In the genomic region with DNA sequence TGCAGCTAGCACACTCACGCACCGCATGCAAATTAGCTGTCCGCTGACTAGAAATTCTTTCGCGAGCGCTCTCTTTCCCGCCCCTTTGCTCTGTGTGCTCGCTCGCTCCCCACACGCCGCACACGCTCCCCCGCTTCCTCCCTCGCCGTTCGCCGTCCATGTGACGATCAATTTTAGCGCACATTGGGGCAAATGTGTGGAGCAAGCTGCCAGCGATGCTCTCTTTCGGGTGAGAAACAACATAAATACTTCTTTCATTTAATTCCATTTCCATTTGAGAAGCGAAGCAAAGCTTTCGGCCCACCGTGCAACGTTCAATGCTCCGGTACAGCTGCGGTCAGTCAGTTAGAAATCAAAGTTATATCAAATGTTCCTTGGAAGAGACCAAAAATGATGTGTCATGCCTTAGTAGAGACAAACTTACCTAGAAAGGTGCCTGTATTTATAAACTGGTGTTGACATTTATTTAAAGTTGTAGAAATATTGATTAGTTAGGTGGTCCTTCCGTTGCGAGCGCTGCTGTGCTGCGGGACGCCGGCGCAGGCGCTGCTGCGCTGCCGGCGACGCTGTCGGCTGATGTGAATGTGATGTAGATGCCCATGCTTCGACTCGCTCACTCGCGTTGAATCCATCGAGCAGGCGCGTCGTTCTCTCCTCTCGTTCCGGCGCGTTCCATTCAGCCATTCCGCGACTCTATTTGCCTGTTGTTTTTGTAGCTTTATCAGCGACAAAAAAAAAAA, we compare ENCODE assay signal across 7 fruit fly cellular contexts.
TF ChIP-seq lines count a peak whose summit lies in the region.

No protein-coding gene starts in this region.

- peak; percentile 23 to 40 for TF ChIP-seq CTCF in S2 (optimal IDR thresholded peaks at IDR 0.05; lab: Kevin White, UChicago)
- peak; percentile 87 for TF ChIP-seq CTCF in whole organism, embryonic (GFP tag; optimal IDR thresholded peaks at IDR 0.05; lab: Kevin White, UChicago)

TF ChIP-seq in whole organism, 6 proteins besides CTCF, POLR2A, EP300 and RAD21:
- TF ChIP-seq pan (optimal IDR thresholded peaks at IDR 0.05; lab: Kevin White, UChicago) (no peak), CG8478 (optimal IDR thresholded peaks at IDR 0.05; lab: Kevin White, UChicago) (no peak), usp (GFP tag; optimal IDR thresholded peaks at IDR 0.05; lab: Kevin White, UChicago) (no peak), Dll (optimal IDR thresholded peaks at IDR 0.05; lab: Kevin White, UChicago) (peak; percentile 63), psq (optimal IDR thresholded peaks at IDR 0.05; lab: Kevin White, UChicago) (no peak), EcR (GFP tag; optimal IDR thresholded peaks at IDR 0.05; lab: Kevin White, UChicago) (peak; percentile 91 to 98)

TF ChIP-seq in whole organism, adult, 20 proteins besides CTCF, POLR2A, EP300 and RAD21 (continues in another document):
- peak; percentile 84 for TF ChIP-seq Mnt (GFP tag; optimal IDR thresholded peaks at IDR 0.05; lab: Kevin White, UChicago)
- TF ChIP-seq CG7101 (tag; optimal IDR thresholded peaks at IDR 0.05; lab: Kevin White, UChicago), result peak; percentile 94
- peak; percentile 95 for TF ChIP-seq bab1 (GFP tag; optimal IDR thresholded peaks at IDR 0.05; lab: Kevin White, UChicago)
- peak; percentile 49 for TF ChIP-seq toe (GFP tag; optimal IDR thresholded peaks at IDR 0.05; lab: Kevin White, UChicago)
- TF ChIP-seq CG33017 (tag; optimal IDR thresholded peaks at IDR 0.05; lab: Kevin White, UChicago), result peak; percentile 88
- TF ChIP-seq tj (GFP tag; optimal IDR thresholded peaks at IDR 0.05; lab: Kevin White, UChicago), result peak; percentile 83
- TF ChIP-seq CG14711 (tag; optimal IDR thresholded peaks at IDR 0.05; lab: Kevin White, UChicago), result peak; percentile 88
- peak; percentile 89 for TF ChIP-seq CG5204 (GFP tag; optimal IDR thresholded peaks at IDR 0.05; lab: Kevin White, UChicago)
- peak; percentile 83 for TF ChIP-seq pad (GFP tag; optimal IDR thresholded peaks at IDR 0.05; lab: Kevin White, UChicago)
- TF ChIP-seq CG11617 (GFP tag; optimal IDR thresholded peaks at IDR 0.05; lab: Kevin White, UChicago), result peak; percentile 95
- peak; percentile 84 for TF ChIP-seq CG1620 (GFP tag; optimal IDR thresholded peaks at IDR 0.05; lab: Kevin White, UChicago)
- TF ChIP-seq Crg-1 (GFP tag; optimal IDR thresholded peaks at IDR 0.05; lab: Kevin White, UChicago), result peak; percentile 66
- peak; percentile 93 for TF ChIP-seq Hr96 (GFP tag; optimal IDR thresholded peaks at IDR 0.05; lab: Kevin White, UChicago)
- TF ChIP-seq cnc (optimal IDR thresholded peaks at IDR 0.05; lab: Kevin White, UChicago), result no peak
- TF ChIP-seq cic (GFP tag; optimal IDR thresholded peaks at IDR 0.05; lab: Kevin White, UChicago), result peak; percentile 69

TF ChIP-seq in whole organism, embryonic, 481 proteins besides CTCF, POLR2A, EP300 and RAD21 (continues in another document):
- TF ChIP-seq mld (GFP tag; IDR thresholded peaks at IDR 0.05; lab: Robert Waterston, UW; ENCODE audit: partially characterized antibody) (peak; percentile 60; the same call in 1 of the 3 replicates), Lpt (GFP tag; optimal IDR thresholded peaks at IDR 0.05; lab: Kevin White, UChicago) (no peak), gfzf (GFP tag; optimal IDR thresholded peaks at IDR 0.05; lab: Kevin White, UChicago) (peak; percentile 11), E2f1 (GFP tag; IDR thresholded peaks at IDR 0.05; lab: Robert Waterston, UW) (peak; percentile 96), Adf1 (GFP tag; IDR thresholded peaks at IDR 0.05; lab: Robert Waterston, UW) (peak; percentile 100), pho (GFP tag; optimal IDR thresholded peaks at IDR 0.05; lab: Kevin White, UChicago) (peak; percentile 96), Ssrp (tag; optimal IDR thresholded peaks at IDR 0.05; lab: Kevin White, UChicago) (peak; percentile 95), btn (GFP tag; optimal IDR thresholded peaks at IDR 0.05; lab: Kevin White, UChicago) (peak; percentile 95), HLH4C (GFP tag; IDR thresholded peaks at IDR 0.05; lab: Robert Waterston, UW; ENCODE audit: partially characterized antibody) (peak; percentile 41; the same call in 1 of the 3 replicates), wor (GFP tag; IDR thresholded peaks at IDR 0.05; lab: Robert Waterston, UW) (peak; percentile 95), CG3407 (GFP tag; optimal IDR thresholded peaks at IDR 0.05; lab: Kevin White, UChicago) (peak; percentile 95), CG11560 (tag; IDR thresholded peaks at IDR 0.05; lab: Robert Waterston, UW) (peak; percentile 85), CG32767 (GFP tag; IDR thresholded peaks at IDR 0.05; lab: Robert Waterston, UW) (peak; percentile 97), danr (GFP tag; IDR thresholded peaks at IDR 0.05; lab: Robert Waterston, UW) (peak; percentile 88)

TF ChIP-seq in whole organism, prepupa, 60 proteins besides CTCF, POLR2A, EP300 and RAD21 (continues in another document):
- TF ChIP-seq CG3032 (tag; optimal IDR thresholded peaks at IDR 0.05; lab: Kevin White, UChicago), result peak; percentile 96
- peak; percentile 99 for TF ChIP-seq Met (GFP tag; optimal IDR thresholded peaks at IDR 0.05; lab: Kevin White, UChicago)
- TF ChIP-seq salr (GFP tag; optimal IDR thresholded peaks at IDR 0.05; lab: Kevin White, UChicago), result peak; percentile 94 to 97
- peak; percentile 97 for TF ChIP-seq CG6808 (GFP tag; optimal IDR thresholded peaks at IDR 0.05; lab: Kevin White, UChicago)
- peak; percentile 92 for TF ChIP-seq fkh (GFP tag; optimal IDR thresholded peaks at IDR 0.05; lab: Kevin White, UChicago)
- TF ChIP-seq CG1621 (tag; optimal IDR thresholded peaks at IDR 0.05; lab: Kevin White, UChicago), result peak; percentile 98
- TF ChIP-seq Blimp-1 (GFP tag; optimal IDR thresholded peaks at IDR 0.05; lab: Kevin White, UChicago), result peak; percentile 90
- peak; percentile 96 for TF ChIP-seq CG10631 (GFP tag; optimal IDR thresholded peaks at IDR 0.05; lab: Kevin White, UChicago)
- peak; percentile 97 for TF ChIP-seq fd59A (GFP tag; optimal IDR thresholded peaks at IDR 0.05; lab: Kevin White, UChicago)
- TF ChIP-seq vri (GFP tag; optimal IDR thresholded peaks at IDR 0.05; lab: Kevin White, UChicago), result peak; percentile 94
- peak; percentile 98 for TF ChIP-seq CG31627 (GFP tag; optimal IDR thresholded peaks at IDR 0.05; lab: Kevin White, UChicago)
- TF ChIP-seq Smox (GFP tag; optimal IDR thresholded peaks at IDR 0.05; lab: Kevin White, UChicago), result peak; percentile 98
- TF ChIP-seq acj6 (GFP tag; optimal IDR thresholded peaks at IDR 0.05; lab: Kevin White, UChicago), result peak; percentile 97
- TF ChIP-seq Lpt (GFP tag; optimal IDR thresholded peaks at IDR 0.05; lab: Kevin White, UChicago), result peak; percentile 95
- TF ChIP-seq Eip78C (GFP tag; lab: Kevin White, UChicago), result peak; percentile 99
- peak; percentile 98 for TF ChIP-seq OdsH (GFP tag; optimal IDR thresholded peaks at IDR 0.05; lab: Kevin White, UChicago)

TF ChIP-seq in whole organism, pupa, 21 proteins besides CTCF, POLR2A, EP300 and RAD21 (continues in another document):
- TF ChIP-seq CG9948 (tag; optimal IDR thresholded peaks at IDR 0.05; lab: Kevin White, UChicago) (peak; percentile 96), rn (GFP tag; IDR thresholded peaks at IDR 0.05; lab: Robert Waterston, UW) (peak; percentile 82), Ets98B (GFP tag; IDR thresholded peaks at IDR 0.05; lab: Robert Waterston, UW) (peak; percentile 98), CG8301 (tag; optimal IDR thresholded peaks at IDR 0.05; lab: Kevin White, UChicago) (peak; percentile 98), D1 (tag; optimal IDR thresholded peaks at IDR 0.05; lab: Kevin White, UChicago) (peak; percentile 80), Snoo (tag; optimal IDR thresholded peaks at IDR 0.05; lab: Kevin White, UChicago) (peak; percentile 98), gl (tag; optimal IDR thresholded peaks at IDR 0.05; lab: Kevin White, UChicago) (peak; percentile 95), fd96Ca (GFP tag; IDR thresholded peaks at IDR 0.05; lab: Robert Waterston, UW) (peak; percentile 98), EcR (GFP tag; optimal IDR thresholded peaks at IDR 0.05; lab: Kevin White, UChicago) (peak; percentile 100), CG34367 (tag; optimal IDR thresholded peaks at IDR 0.05; lab: Kevin White, UChicago) (peak; percentile 97), CG14655 (GFP tag; optimal IDR thresholded peaks at IDR 0.05; lab: Kevin White, UChicago) (peak; percentile 98), CG15710 (tag; optimal IDR thresholded peaks at IDR 0.05; lab: Kevin White, UChicago) (peak; percentile 97), CG12605 (GFP tag; IDR thresholded peaks at IDR 0.05; lab: Robert Waterston, UW) (peak; percentile 97), Pif1A (GFP tag; optimal IDR thresholded peaks at IDR 0.05; lab: Kevin White, UChicago) (peak; percentile 96), CG8159 (tag; optimal IDR thresholded peaks at IDR 0.05; lab: Kevin White, UChicago) (peak; percentile 97), CG13204 (GFP tag; optimal IDR thresholded peaks at IDR 0.05; lab: Kevin White, UChicago) (peak; percentile 92), CG32121 (GFP tag; IDR thresholded peaks at IDR 0.05; lab: Robert Waterston, UW) (peak; percentile 97)

TF ChIP-seq in whole organism, wandering third instar larva, 38 proteins besides CTCF, POLR2A, EP300 and RAD21 (continues in another document):
- TF ChIP-seq HLH106 (tag; optimal IDR thresholded peaks at IDR 0.05; lab: Kevin White, UChicago) (peak; percentile 96), GATAd (GFP tag; optimal IDR thresholded peaks at IDR 0.05; lab: Kevin White, UChicago) (peak; percentile 58), rgr (GFP tag; optimal IDR thresholded peaks at IDR 0.05; lab: Kevin White, UChicago) (peak; percentile 98), jim (GFP tag; optimal IDR thresholded peaks at IDR 0.05; lab: Kevin White, UChicago) (no peak), foxo (GFP tag; optimal IDR thresholded peaks at IDR 0.05; lab: Kevin White, UChicago) (peak; percentile 86 to 98), Jra (GFP tag; optimal IDR thresholded peaks at IDR 0.05; lab: Kevin White, UChicago) (peak; percentile 85), Dfd (GFP tag; optimal IDR thresholded peaks at IDR 0.05; lab: Kevin White, UChicago) (peak; percentile 65), psq (GFP tag; optimal IDR thresholded peaks at IDR 0.05; lab: Kevin White, UChicago) (peak; percentile 95), dsf (GFP tag; optimal IDR thresholded peaks at IDR 0.05; lab: Kevin White, UChicago; ENCODE audit: borderline replicate concordance) (peak; percentile 76), Rel (GFP tag; optimal IDR thresholded peaks at IDR 0.05; lab: Kevin White, UChicago) (peak; percentile 75), Rel (tag; optimal IDR thresholded peaks at IDR 0.05; lab: Kevin White, UChicago) (peak; percentile 88), Myc (optimal IDR thresholded peaks at IDR 0.05; lab: Kevin White, UChicago) (no peak), dl (GFP tag; optimal IDR thresholded peaks at IDR 0.05; lab: Kevin White, UChicago; ENCODE audit: insufficient read depth in 1 of 2, partially characterized antibody in 2 of 2) (no peak), h (GFP tag; optimal IDR thresholded peaks at IDR 0.05; lab: Kevin White, UChicago) (peak; percentile 98), sage (GFP tag; optimal IDR thresholded peaks at IDR 0.05; lab: Kevin White, UChicago) (peak; percentile 83), usp (GFP tag; optimal IDR thresholded peaks at IDR 0.05; lab: Kevin White, UChicago) (no peak), Abd-B (GFP tag; optimal IDR thresholded peaks at IDR 0.05; lab: Kevin White, UChicago) (no peak), brk (GFP tag; optimal IDR thresholded peaks at IDR 0.05; lab: Kevin White, UChicago) (peak; percentile 83), tai (GFP tag; optimal IDR thresholded peaks at IDR 0.05; lab: Kevin White, UChicago) (peak; percentile 92)
